Worm (Caenorhabditis elegans): ENCODE data around the gene pitr-1.

The pitr-1 gene

DNA sequence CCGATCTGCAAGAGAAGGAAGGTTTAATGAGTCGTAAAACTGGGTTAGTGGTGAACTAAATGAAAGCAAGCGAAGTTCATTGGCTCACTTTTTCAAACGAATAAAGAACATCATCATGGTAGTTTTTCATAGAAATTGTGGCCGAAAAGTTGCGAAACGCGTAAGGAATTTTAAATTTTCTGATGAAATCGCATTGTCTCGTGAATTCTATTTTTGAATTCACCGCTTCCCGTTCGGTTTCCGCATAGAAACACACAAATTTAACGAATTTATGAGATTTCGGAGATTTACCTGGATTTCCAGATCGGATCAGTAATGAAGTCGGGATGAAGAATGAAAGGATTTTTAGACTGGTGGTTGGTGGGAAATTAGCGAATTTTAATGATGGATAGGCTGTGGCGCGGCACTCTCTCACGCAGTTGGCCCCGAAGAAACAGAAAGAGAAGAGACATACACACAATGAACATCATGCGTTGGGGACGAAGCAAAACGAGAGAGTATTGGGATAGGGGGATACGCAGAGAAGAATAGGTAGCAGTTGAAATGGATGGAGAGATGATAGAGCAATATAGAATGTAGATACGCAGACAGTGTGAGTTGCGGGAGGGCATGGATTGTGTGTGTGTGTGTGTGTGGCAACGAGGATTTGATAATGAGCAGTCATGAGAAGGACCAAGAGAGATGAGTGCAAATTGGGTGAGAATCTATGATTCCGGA lies 6.9 kb upstream of the pitr-1 start:
- TF ChIP-seq C17E4.6 (GFP tag; IDR thresholded peaks at IDR 0.05) (no peak), nfyb-1 (GFP tag; IDR thresholded peaks at IDR 0.05) (no peak), ceh-27 (GFP tag; optimal IDR thresholded peaks at IDR 0.05) (peak; percentile 48), lin-26 (GFP tag; IDR thresholded peaks at IDR 0.05) (peak; percentile 37; the same call in 1 of the 2 replicates), rcor-1 (GFP tag; IDR thresholded peaks at IDR 0.05) (0 out of 2 replicates have a peak, but pooled peaks have one; percentile 10), nhr-90 (tag; optimal IDR thresholded peaks at IDR 0.05) (no peak), D2030.7 (GFP tag; IDR thresholded peaks at IDR 0.05) (no peak), chd-7 (tag; optimal IDR thresholded peaks at IDR 0.05) (peak; percentile 18), hmg-1.2 (GFP tag; IDR thresholded peaks at IDR 0.05) (peak; percentile 91), unc-62 (GFP tag; optimal IDR thresholded peaks at IDR 0.05) (no peak), B0019.2 (GFP tag; conservative IDR thresholded peaks at IDR 0.05) (no peak), ztf-22 (GFP tag; optimal IDR thresholded peaks at IDR 0.05) (no peak), nhr-120 (GFP tag; IDR thresholded peaks at IDR 0.05) (no peak), ztf-28 (GFP tag; IDR thresholded peaks at IDR 0.05) (no peak), C06A6.2 (GFP tag; conservative IDR thresholded peaks at IDR 0.05) (no peak), tbp1 (GFP tag; optimal IDR thresholded peaks at IDR 0.05) (peak; percentile 3), F37B4.10 (GFP tag; IDR thresholded peaks at IDR 0.05) (no peak), zim-3 (tag; optimal IDR thresholded peaks at IDR 0.05) (no peak), him-1 (tag; optimal IDR thresholded peaks at IDR 0.05) (no peak), snpc-1.1 (tag; optimal IDR thresholded peaks at IDR 0.05; ENCODE audit: insufficient read depth) (no peak), lin-54 (GFP tag; optimal IDR thresholded peaks at IDR 0.05) (peak; percentile 19), lir-1 (GFP tag; conservative IDR thresholded peaks at IDR 0.05) (no peak), K12H6.12 (tag; optimal IDR thresholded peaks at IDR 0.05) (peak; percentile 29), cebp-1 (GFP tag; IDR thresholded peaks at IDR 0.05) (no peak), cebp-1 (tag; optimal IDR thresholded peaks at IDR 0.05) (peak; percentile 68), Y53G8AR.9 (GFP tag; conservative IDR thresholded peaks at IDR 0.05) (0 out of 2 replicates have a peak, but pooled peaks have one; percentile 29), lin-40 (tag; optimal IDR thresholded peaks at IDR 0.05) (peak; percentile 4), ama-1 (optimal IDR thresholded peaks at IDR 0.05) (no peak), ama-1 (GFP tag; optimal IDR thresholded peaks at IDR 0.05) (no peak), egl-44 (GFP tag; IDR thresholded peaks at IDR 0.05) (no peak), F22D6.2 (tag; optimal IDR thresholded peaks at IDR 0.05) (no peak), madf-10 (tag; optimal IDR thresholded peaks at IDR 0.05) (no peak), unc-130 (GFP tag; optimal IDR thresholded peaks at IDR 0.05) (no peak)

DNA sequence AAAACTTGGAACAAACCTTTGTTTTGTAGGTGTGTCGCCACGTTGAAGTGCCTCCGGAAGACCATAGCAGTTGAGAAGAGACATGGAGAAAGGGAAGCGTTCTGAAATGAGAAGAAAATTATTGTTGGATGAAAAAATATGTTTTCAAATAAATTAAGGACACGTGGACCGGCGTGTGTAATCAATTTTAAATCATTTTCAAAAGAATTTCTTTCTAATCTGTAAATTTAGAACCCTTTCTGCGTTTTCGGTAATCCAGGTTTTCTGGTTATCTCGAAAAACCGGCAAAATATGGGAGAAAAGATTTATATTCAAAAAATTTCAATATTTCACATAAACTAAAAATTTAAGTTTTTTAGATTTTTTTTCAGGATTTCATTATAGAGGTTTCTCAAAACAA lies 5.0 kb upstream of the pitr-1 start, which contains the start of gene mob-3:
Gene mob-3 (minus strand): TSS at position 101 of the 400 bp plus-strand sequence.
- no peak for TF ChIP-seq gei-17 (GFP tag; optimal IDR thresholded peaks at IDR 0.05)

DNA sequence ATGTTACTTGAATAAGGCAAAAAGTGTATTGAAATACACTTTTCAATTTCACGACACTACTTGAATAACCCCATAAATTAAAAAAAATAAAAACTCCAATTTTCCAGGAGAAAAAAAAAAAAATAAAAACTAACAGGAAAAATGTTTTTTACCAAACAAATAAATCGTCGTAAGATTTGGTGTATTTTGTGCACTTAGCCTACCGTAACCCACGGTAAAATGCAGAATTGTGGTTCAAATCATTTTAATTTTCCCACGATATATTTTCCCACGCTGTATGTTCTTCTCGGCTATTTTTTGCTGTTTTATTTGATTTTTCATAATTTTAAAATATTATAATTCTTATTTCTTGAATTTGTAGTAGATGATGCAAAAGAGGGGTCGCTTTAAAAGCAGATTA lies 4.2 kb upstream of the pitr-1 start:
- no peak for TF ChIP-seq F37B4.10 (GFP tag; IDR thresholded peaks at IDR 0.05)
- peak; percentile 68 for TF ChIP-seq lsl-1 (GFP tag; optimal IDR thresholded peaks at IDR 0.05)
- no peak for TF ChIP-seq ama-1 (optimal IDR thresholded peaks at IDR 0.05)
- no peak for TF ChIP-seq ama-1 (GFP tag; optimal IDR thresholded peaks at IDR 0.05)
- no peak for TF ChIP-seq efl-1 (GFP tag; optimal IDR thresholded peaks at IDR 0.05)
- no peak for TF ChIP-seq Y53F4B.3 (GFP tag; IDR thresholded peaks at IDR 0.05)
- no peak for TF ChIP-seq C17E4.6 (GFP tag; IDR thresholded peaks at IDR 0.05)
- no peak for TF ChIP-seq bed-2 (GFP tag; IDR thresholded peaks at IDR 0.05)
- no peak for TF ChIP-seq nhr-27 (tag; optimal IDR thresholded peaks at IDR 0.05)
- TF ChIP-seq madf-8 (GFP tag; conservative IDR thresholded peaks at IDR 0.05), result no peak
- TF ChIP-seq pha-4 (tag; optimal IDR thresholded peaks at IDR 0.05), result no peak
- no peak for TF ChIP-seq madf-3 (GFP tag; IDR thresholded peaks at IDR 0.05)
- TF ChIP-seq snpc-1.3 (tag; optimal IDR thresholded peaks at IDR 0.05; ENCODE audit: insufficient read depth), result peak; percentile 18
- TF ChIP-seq ceh-79 (tag; optimal IDR thresholded peaks at IDR 0.05), result no peak

Measured in whole organism, young adult.